Worm (Caenorhabditis elegans) whole organism, L4/young adult: Measurements from ENCODE around the gene H03A11.2.

Source experiments
- W03F9.2 ChIP-seq: fragments of 150-350 bp; optimal IDR thresholded peaks from 2 replicates; lab custom pipeline; 2014; ENCODE audit warnings: missing biosample characterization, missing genetic modification characterization
- dao-5 ChIP-seq: sonication (generic microtip); optimal IDR thresholded peaks from 2 replicates; lab custom pipeline; 2016; ENCODE audit warnings: missing genotype, missing genetic modification characterization, moderate library complexity, missing compliant biosample characterization
- him-1 ChIP-seq: sonication (generic microtip); optimal IDR thresholded peaks from 2 replicates; lab custom pipeline; 2016; ENCODE audit warnings: missing genotype, missing genetic modification reagents, missing genetic modification characterization, missing compliant biosample characterization

ce11 chrX:15264149-15264548, 33.7 kb upstream of the H03A11.2 start:
- TF ChIP-seq W03F9.2: no peak
- no peak for TF ChIP-seq him-1 (tag; lab: Kevin White, UChicago)
- TF ChIP-seq dao-5: no peak
